Fruit fly (Drosophila melanogaster) whole organism, embryonic: Measurements from ENCODE around the gene DIP2.

Experiments used
- CG1024 ChIP-seq: fragments of 200-800 bp; sonication (Bioruptor generic); IDR thresholded peaks from 2 replicates; pipeline ENCODE4 v1.3.6; 2022; ENCODE audit warnings: missing biosample characterization, missing genetic modification characterization
- CG10979 ChIP-seq: fragments of 200-800 bp; sonication (Bioruptor generic); optimal IDR thresholded peaks from 2 replicates; lab custom pipeline; 2018; ENCODE audit warnings: missing biosample characterization, mild to moderate bottlenecking, missing genetic modification characterization, moderate library complexity
- CG11093 ChIP-seq: fragments of 200-800 bp; sonication (Bioruptor generic); IDR thresholded peaks from 3 replicates; pipeline ENCODE4 v1.3.6; 2022; ENCODE audit warnings: missing biosample characterization, missing genetic modification characterization
- CG12659 ChIP-seq: fragments of 200-800 bp; sonication (Bioruptor generic); optimal IDR thresholded peaks from 3 replicates; lab custom pipeline; 2017; ENCODE audit warnings: mild to moderate bottlenecking, missing biosample characterization, missing genetic modification reagents, missing genetic modification characterization
- CG12769 ChIP-seq: fragments of 200-800 bp; sonication (Bioruptor generic); optimal IDR thresholded peaks from 2 replicates; lab custom pipeline; 2019; ENCODE audit warnings: missing biosample characterization, mild to moderate bottlenecking, missing genetic modification characterization, moderate library complexity
- CG13624 ChIP-seq: fragments of 200-800 bp; sonication (Bioruptor generic); optimal IDR thresholded peaks from 2 replicates; lab custom pipeline; 2016; ENCODE audit warnings: missing biosample characterization, missing genetic modification characterization
- CG13775 ChIP-seq: fragments of 200-800 bp; sonication (Bioruptor generic); optimal IDR thresholded peaks from 3 replicates; lab custom pipeline; 2017; ENCODE audit warnings: missing biosample characterization, mild to moderate bottlenecking, missing genetic modification characterization
- CG14441 ChIP-seq: fragments of 200-800 bp; sonication (Bioruptor generic); IDR thresholded peaks from 2 replicates; pipeline ENCODE4 v1.3.6; 2022; ENCODE audit warnings: missing biosample characterization, missing genetic modification characterization
- CG31365 ChIP-seq: fragments of 200-800 bp; sonication (Bioruptor generic); optimal IDR thresholded peaks from 2 replicates; lab custom pipeline; 2018; ENCODE audit warnings: missing biosample characterization, mild to moderate bottlenecking, missing genetic modification characterization
- CG3281 ChIP-seq: fragments of 200-800 bp; sonication (Bioruptor generic); optimal IDR thresholded peaks from 3 replicates; lab custom pipeline; 2017; ENCODE audit warnings: missing biosample characterization, mild to moderate bottlenecking, missing genetic modification characterization
- CG4617 ChIP-seq: fragments of 200-800 bp; sonication (Bioruptor generic); optimal IDR thresholded peaks from 3 replicates; lab custom pipeline; 2016; ENCODE audit warnings: missing biosample characterization, missing genetic modification characterization, borderline replicate concordance
- CG5180 ChIP-seq: fragments of 200-800 bp; sonication (Bioruptor generic); optimal IDR thresholded peaks from 3 replicates; lab custom pipeline; 2017; ENCODE audit warnings: missing biosample characterization, missing genetic modification characterization, mild to moderate bottlenecking, moderate library complexity, missing genetic modification reagents
- CG6654 ChIP-seq: fragments of 200-800 bp; sonication (Bioruptor generic); optimal IDR thresholded peaks from 2 replicates; lab custom pipeline; 2017; ENCODE audit warnings: missing biosample characterization, mild to moderate bottlenecking, missing genetic modification characterization
- CG6683 ChIP-seq: fragments of 200-800 bp; sonication (Bioruptor generic); optimal IDR thresholded peaks from 2 replicates; lab custom pipeline; 2017; ENCODE audit warnings: missing biosample characterization, mild to moderate bottlenecking, missing genetic modification characterization, missing genetic modification reagents
- CG8924 ChIP-seq: fragments of 200-800 bp; optimal IDR thresholded peaks from 3 replicates; lab custom pipeline; 2019; ENCODE audit warnings: missing biosample characterization, mild to moderate bottlenecking, missing genetic modification characterization, moderate library complexity
- CG9817 ChIP-seq: fragments of 200-800 bp; sonication (Bioruptor generic); optimal IDR thresholded peaks from 2 replicates; lab custom pipeline; 2018; ENCODE audit warnings: missing biosample characterization, mild to moderate bottlenecking, missing genetic modification characterization, moderate library complexity
- Chrac-16 ChIP-seq: fragments of 200-800 bp; sonication (Bioruptor generic); optimal IDR thresholded peaks from 3 replicates; lab custom pipeline; 2016; ENCODE audit warnings: missing biosample characterization, missing genetic modification characterization
- CkIIα-i1 ChIP-seq: fragments of 200-800 bp; sonication (Bioruptor generic); IDR thresholded peaks from 2 replicates; pipeline ENCODE4 v1.3.6; 2022; ENCODE audit warnings: missing biosample characterization, missing genetic modification characterization
- Dbx ChIP-seq: fragments of 200-800 bp; sonication (Bioruptor generic); IDR thresholded peaks from 3 replicates; pipeline ENCODE4 v1.3.6; 2022; ENCODE audit warnings: missing biosample characterization, missing genetic modification characterization
- Ets65A ChIP-seq: fragments of 200-800 bp; sonication (Bioruptor generic); peaks from one replicate; lab custom pipeline; 2016; ENCODE audit warnings: missing biosample characterization, missing genetic modification characterization
- HmgZ ChIP-seq: fragments of 200-800 bp; sonication (Bioruptor generic); optimal IDR thresholded peaks from 2 replicates; lab custom pipeline; 2018; ENCODE audit warnings: missing biosample characterization, mild to moderate bottlenecking, missing genetic modification characterization
- Jarid2 ChIP-seq: fragments of 200-800 bp; sonication (Bioruptor generic); optimal IDR thresholded peaks from 3 replicates; lab custom pipeline; 2017; ENCODE audit warnings: mild to moderate bottlenecking, missing biosample characterization, missing genetic modification reagents, missing genetic modification characterization
- MTF-1 ChIP-seq: fragments of 200-800 bp; sonication (Bioruptor generic); optimal IDR thresholded peaks from 2 replicates; lab custom pipeline; 2018; ENCODE audit warnings: missing biosample characterization, mild to moderate bottlenecking, missing genetic modification characterization, borderline replicate concordance
- Nf-YC ChIP-seq: fragments of 200-800 bp; optimal IDR thresholded peaks from 3 replicates; lab custom pipeline; 2019; ENCODE audit warnings: missing biosample characterization, mild to moderate bottlenecking, missing genetic modification characterization, moderate library complexity
- Sry-δ ChIP-seq: fragments of 200-800 bp; sonication (Bioruptor generic); optimal IDR thresholded peaks from 2 replicates; lab custom pipeline; 2016; ENCODE audit warnings: missing biosample characterization, missing genetic modification characterization
- Ssrp ChIP-seq: fragments of 200-800 bp; sonication (Bioruptor generic); optimal IDR thresholded peaks from 2 replicates; lab custom pipeline; 2018; ENCODE audit warnings: missing biosample characterization, mild to moderate bottlenecking, missing genetic modification characterization, moderate library complexity
- abd-A ChIP-seq: fragments of 200-800 bp; sonication (Bioruptor generic); optimal IDR thresholded peaks from 3 replicates; lab custom pipeline; 2019; ENCODE audit warnings: missing biosample characterization, mild to moderate bottlenecking, missing genetic modification characterization, moderate library complexity
- br ChIP-seq: fragments of >200 bp; optimal IDR thresholded peaks from 2 replicates; lab custom pipeline; 2017
- chinmo ChIP-seq: fragments of 200-800 bp; sonication (Bioruptor generic); IDR thresholded peaks from 4 replicates; pipeline ENCODE4 v1.3.6; 2022; ENCODE audit warnings: missing biosample characterization, missing genetic modification characterization; ENCODE audit not compliant: partially characterized antibody
- chn ChIP-seq: fragments of 200-800 bp; sonication (Bioruptor generic); optimal IDR thresholded peaks from 2 replicates; lab custom pipeline; 2016; ENCODE audit warnings: missing biosample characterization, missing genetic modification characterization
- corto ChIP-seq: fragments of 200-800 bp; sonication (Bioruptor generic); optimal IDR thresholded peaks from 2 replicates; lab custom pipeline; 2016; ENCODE audit warnings: missing biosample characterization, mild to moderate bottlenecking, missing genetic modification characterization, moderate library complexity
- crc ChIP-seq: fragments of 200-800 bp; sonication (Bioruptor generic); optimal IDR thresholded peaks from 2 replicates; lab custom pipeline; 2016; ENCODE audit warnings: missing biosample characterization, missing genetic modification characterization
- croc ChIP-seq: fragments of 200-800 bp; sonication (Bioruptor generic); conservative IDR thresholded peaks from 3 replicates; pipeline ENCODE4 v1.3.6; 2022; ENCODE audit warnings: missing biosample characterization, missing genetic modification characterization
- danr ChIP-seq: fragments of 200-800 bp; sonication (Bioruptor generic); IDR thresholded peaks from 2 replicates; pipeline ENCODE4 v1.3.6; 2022; ENCODE audit warnings: missing biosample characterization, missing genetic modification characterization
- dati ChIP-seq: fragments of 200-800 bp; sonication (Bioruptor generic); IDR thresholded peaks from 2 replicates; pipeline ENCODE4 v1.3.6; 2022; ENCODE audit warnings: missing biosample characterization, missing genetic modification characterization
- eve ChIP-seq, 2 experiments: fragments of >200 bp; optimal IDR thresholded peaks; 2 replicates each; lab custom pipeline; 2017; ENCODE audit warnings: missing biosample characterization in 2 of 2, missing genetic modification characterization in 2 of 2
- exex ChIP-seq: fragments of 200-800 bp; sonication (Bioruptor generic); optimal IDR thresholded peaks from 4 replicates; lab custom pipeline; 2018; ENCODE audit warnings: missing biosample characterization, mild to moderate bottlenecking, missing genetic modification characterization, moderate library complexity
- fd64A ChIP-seq: fragments of 200-800 bp; sonication (Bioruptor generic); optimal IDR thresholded peaks from 3 replicates; lab custom pipeline; 2018; ENCODE audit warnings: missing biosample characterization, mild to moderate bottlenecking, missing genetic modification characterization
- grau ChIP-seq: fragments of 200-800 bp; optimal IDR thresholded peaks from 3 replicates; lab custom pipeline; 2019; ENCODE audit warnings: missing biosample characterization, mild to moderate bottlenecking, missing genetic modification characterization, moderate library complexity
- jing ChIP-seq: fragments of 200-800 bp; sonication (Bioruptor generic); optimal IDR thresholded peaks from 2 replicates; lab custom pipeline; 2018; ENCODE audit warnings: missing biosample characterization, mild to moderate bottlenecking, missing genetic modification characterization
- lov ChIP-seq, 2 experiments: fragments of 200-800 bp in 1 of 2; fragments of >200 bp in 1 of 2; sonication (Bioruptor generic) in 1 of 2; IDR thresholded peaks in 1 of 2; optimal IDR thresholded peaks in 1 of 2; 2 replicates in 1 of 2; 3 replicates in 1 of 2; pipeline versions ENCODE4 v1.3.6 to Lab custom; 2017 to 2022; ENCODE audit warnings: missing biosample characterization in 1 of 2, missing genetic modification characterization in 1 of 2
- nerfin-1 ChIP-seq: fragments of 200-800 bp; sonication (Bioruptor generic); optimal IDR thresholded peaks from 3 replicates; lab custom pipeline; 2019; ENCODE audit warnings: missing biosample characterization, mild to moderate bottlenecking, missing genetic modification characterization, moderate library complexity
- scrt ChIP-seq: fragments of 200-800 bp; sonication (Bioruptor generic); optimal IDR thresholded peaks from 2 replicates; lab custom pipeline; 2018; ENCODE audit warnings: missing biosample characterization, mild to moderate bottlenecking, missing genetic modification characterization, moderate library complexity
- sd ChIP-seq: fragments of 200-800 bp; sonication (Bioruptor generic); optimal IDR thresholded peaks from 3 replicates; lab custom pipeline; 2018; ENCODE audit warnings: missing biosample characterization, mild to moderate bottlenecking, missing genetic modification characterization, moderate library complexity
- stwl ChIP-seq: fragments of 200-800 bp; sonication (Bioruptor generic); optimal IDR thresholded peaks from 3 replicates; lab custom pipeline; 2018; ENCODE audit warnings: missing biosample characterization, mild to moderate bottlenecking, missing genetic modification characterization, moderate library complexity
- vnd ChIP-seq: fragments of 200-800 bp; sonication (Bioruptor generic); IDR thresholded peaks from 3 replicates; pipeline ENCODE4 v1.3.6; 2022; ENCODE audit warnings: missing biosample characterization, missing genetic modification characterization; ENCODE audit not compliant: partially characterized antibody
- zen ChIP-seq: fragments of 200-800 bp; sonication (Bioruptor generic); optimal IDR thresholded peaks from 3 replicates; lab custom pipeline; 2018; ENCODE audit warnings: missing biosample characterization, mild to moderate bottlenecking, missing genetic modification characterization, moderate library complexity
- zfh1 ChIP-seq: fragments of 200-800 bp; sonication (Bioruptor generic); IDR thresholded peaks from 3 replicates; pipeline ENCODE4 v1.3.6; 2022; ENCODE audit warnings: missing biosample characterization, missing genetic modification characterization

Gene DIP2

dm6 chr3L:270760-271500 lies 13.2 kb upstream of the DIP2 start, which contains the start of gene miple2 (continued):
- TF ChIP-seq CG3281 (GFP tag; lab: Kevin White, UChicago) (peak; percentile 68), HmgZ (tag; lab: Kevin White, UChicago) (no peak), zfh1 (GFP tag; lab: Robert Waterston, UW) (0 out of 3 replicates have a peak, but pooled peaks have one; percentile 6), dati (no peak), chinmo (peak; percentile 68; the same call in 3 of the 4 replicates), nerfin-1 (tag; lab: Kevin White, UChicago) (peak; percentile 55), CG1024 (GFP tag; lab: Robert Waterston, UW) (0 out of 2 replicates have a peak, but pooled peaks have one; percentile 26), Dbx (no peak), jing (GFP tag; lab: Kevin White, UChicago) (no peak), Jarid2 (no peak), br (no peak), abd-A (tag; lab: Kevin White, UChicago) (peak; percentile 51), sd (peak; percentile 92), croc (GFP tag; lab: Robert Waterston, UW) (no peak), Sry-δ (GFP tag; lab: Kevin White, UChicago) (no peak), crc (peak; percentile 19), stwl (tag; lab: Kevin White, UChicago) (no peak), CG6654 (GFP tag; lab: Kevin White, UChicago) (no peak), CG31365 (tag; lab: Kevin White, UChicago) (peak; percentile 27), danr (no peak), lov (optimal IDR thresholded peaks at IDR 0.05; lab: Kevin White, UChicago) (no peak), lov (GFP tag; IDR thresholded peaks at IDR 0.05; lab: Robert Waterston, UW) (no peak), CG4617 (no peak), zen (tag; lab: Kevin White, UChicago) (no peak), chn (GFP tag; lab: Kevin White, UChicago) (no peak), CG12659 (GFP tag; lab: Kevin White, UChicago) (peak; percentile 52), CG6683 (GFP tag; lab: Kevin White, UChicago) (peak; percentile 56), scrt (GFP tag; lab: Kevin White, UChicago) (peak; percentile 11), CG13775 (GFP tag; lab: Kevin White, UChicago) (peak; percentile 42), Nf-YC (tag; lab: Kevin White, UChicago) (peak; percentile 35), CG12769 (tag; lab: Kevin White, UChicago) (peak; percentile 59), fd64A (GFP tag; lab: Kevin White, UChicago) (peak; percentile 70), Ets65A (GFP tag; lab: Kevin White, UChicago) (no peak), vnd (GFP tag; lab: Robert Waterston, UW) (no peak), CG10979 (tag; lab: Kevin White, UChicago) (peak; percentile 58), corto (no peak), CG14441 (GFP tag; lab: Robert Waterston, UW) (0 out of 2 replicates have a peak, but pooled peaks have one; percentile 14), grau (tag; lab: Kevin White, UChicago) (peak; percentile 41), eve (GFP tag; optimal IDR thresholded peaks at IDR 0.05; lab: Kevin White, UChicago) (no peak), MTF-1 (GFP tag; lab: Kevin White, UChicago) (no peak), Ssrp (tag; lab: Kevin White, UChicago) (peak; percentile 35), CG13624 (GFP tag; lab: Kevin White, UChicago) (peak; percentile 27), exex (tag; lab: Kevin White, UChicago) (peak; percentile 65), CkIIα-i1 (GFP tag; lab: Robert Waterston, UW) (no peak), CG9817 (no peak), Chrac-16 (GFP tag; lab: Kevin White, UChicago) (no peak), CG11093 (GFP tag; lab: Robert Waterston, UW) (no peak), CG5180 (GFP tag; lab: Kevin White, UChicago) (peak; percentile 43), CG8924 (tag; lab: Kevin White, UChicago) (peak; percentile 34)
